Worm (Caenorhabditis elegans) whole organism, L3 larva: Measurements from ENCODE around the gene srx-86.
A peak's percentile ranks its signal among the peaks of the same experiment; 100 is the strongest.

ENCODE experiments used
- R02D3.7 ChIP-seq: fragments of 150-350 bp; optimal IDR thresholded peaks from 2 replicates; lab custom pipeline; 2014; ENCODE audit warnings: missing biosample characterization, missing genetic modification characterization
- ZK546.5 ChIP-seq: sonication (generic microtip); optimal IDR thresholded peaks from 2 replicates; lab custom pipeline; 2017; ENCODE audit warnings: missing biosample characterization, missing genetic modification characterization
- aly-2 ChIP-seq: fragments of 150-350 bp; optimal IDR thresholded peaks from 2 replicates; lab custom pipeline; 2014; ENCODE audit warnings: missing biosample characterization, missing genetic modification characterization
- ama-1 ChIP-seq: fragments of 150-350 bp; optimal IDR thresholded peaks from 2 replicates; lab custom pipeline; 2018
- ceh-16 ChIP-seq: sonication (generic microtip); optimal IDR thresholded peaks from 2 replicates; lab custom pipeline; 2017; ENCODE audit warnings: missing biosample characterization, missing genetic modification characterization
- ceh-28 ChIP-seq: fragments of 150-350 bp; optimal IDR thresholded peaks from 2 replicates; lab custom pipeline; 2014; ENCODE audit warnings: missing biosample characterization, missing genetic modification reagents, missing genetic modification characterization
- ceh-82 ChIP-seq: fragments of 150-350 bp; optimal IDR thresholded peaks from 2 replicates; lab custom pipeline; 2014; ENCODE audit warnings: missing biosample characterization, missing genetic modification characterization
- ceh-9 ChIP-seq: sonication (generic microtip); optimal IDR thresholded peaks from 2 replicates; lab custom pipeline; 2018; ENCODE audit warnings: missing biosample characterization, missing genetic modification characterization
- daf-12 ChIP-seq: fragments of 150-350 bp; optimal IDR thresholded peaks from 2 replicates; lab custom pipeline; 2014; ENCODE audit warnings: missing biosample characterization, missing genetic modification reagents, missing genetic modification characterization
- egl-27 ChIP-seq: sonication (generic microtip); optimal IDR thresholded peaks from 4 replicates; lab custom pipeline; 2017; ENCODE audit warnings: missing biosample characterization, missing genetic modification reagents, missing genetic modification characterization
- egl-5 ChIP-seq: fragments of 150-350 bp; optimal IDR thresholded peaks from 2 replicates; lab custom pipeline; 2017; ENCODE audit warnings: missing biosample characterization, missing genetic modification reagents, missing genetic modification characterization, inconsistent platforms
- elt-1 ChIP-seq: fragments of 150-350 bp; optimal IDR thresholded peaks from 2 replicates; lab custom pipeline; 2014; ENCODE audit warnings: missing biosample characterization, missing genetic modification characterization
- elt-2 ChIP-seq: sonication (generic microtip); optimal IDR thresholded peaks from 2 replicates; lab custom pipeline; 2016; ENCODE audit warnings: missing genetic modification reagents, mild to moderate bottlenecking, missing genetic modification characterization, missing compliant biosample characterization
- elt-3 ChIP-seq, 3 experiments: fragments of 150-350 bp in 1 of 3; sonication (generic microtip) in 2 of 3; optimal IDR thresholded peaks; 2 replicates in 2 of 3; 4 replicates in 1 of 3; lab custom pipeline; 2014 to 2017; ENCODE audit warnings: missing biosample characterization in 3 of 3, missing genetic modification characterization in 3 of 3
- eor-1 ChIP-seq, 2 experiments: fragments of 150-350 bp; optimal IDR thresholded peaks; 2 replicates each; lab custom pipeline; 2014 to 2018; ENCODE audit warnings: missing biosample characterization in 2 of 2, missing genetic modification characterization in 2 of 2
- fkh-10 ChIP-seq: sonication (generic microtip); optimal IDR thresholded peaks from 2 replicates; lab custom pipeline; 2017; ENCODE audit warnings: missing biosample characterization, missing genetic modification reagents, missing genetic modification characterization
- fkh-2 ChIP-seq: fragments of 150-350 bp; optimal IDR thresholded peaks from 2 replicates; lab custom pipeline; 2014; ENCODE audit warnings: missing biosample characterization, missing genetic modification reagents, missing genetic modification characterization
- fos-1 ChIP-seq: fragments of 150-350 bp; optimal IDR thresholded peaks from 2 replicates; lab custom pipeline; 2014; ENCODE audit warnings: missing biosample characterization, missing genetic modification characterization
- hmg-11 ChIP-seq: sonication (generic microtip); optimal IDR thresholded peaks from 2 replicates; lab custom pipeline; 2016; ENCODE audit warnings: missing genetic modification characterization, missing compliant biosample characterization
- jun-1 ChIP-seq: fragments of 150-350 bp; optimal IDR thresholded peaks from 2 replicates; lab custom pipeline; 2014; ENCODE audit warnings: missing biosample characterization, missing genetic modification reagents, missing genetic modification characterization
- lin-15B ChIP-seq: fragments of 150-350 bp; optimal IDR thresholded peaks from 2 replicates; lab custom pipeline; 2014; ENCODE audit warnings: missing biosample characterization, missing genetic modification characterization
- lin-39 ChIP-seq: fragments of 150-350 bp; optimal IDR thresholded peaks from 2 replicates; lab custom pipeline; 2018; ENCODE audit warnings: missing biosample characterization, missing genetic modification reagents, missing genetic modification characterization
- lsy-12 ChIP-seq: sonication (generic microtip); optimal IDR thresholded peaks from 2 replicates; lab custom pipeline; 2016; ENCODE audit warnings: mild to moderate bottlenecking, missing genetic modification characterization, missing compliant biosample characterization
- mdl-1 ChIP-seq: fragments of 150-350 bp; optimal IDR thresholded peaks from 2 replicates; lab custom pipeline; 2014; ENCODE audit warnings: missing biosample characterization, missing genetic modification characterization
- mml-1 ChIP-seq: fragments of 150-350 bp; sonication (generic microtip); optimal IDR thresholded peaks from 3 replicates; lab custom pipeline; 2014; ENCODE audit warnings: missing biosample characterization, missing genetic modification characterization
- nfya-1 ChIP-seq: sonication (generic microtip); optimal IDR thresholded peaks from 2 replicates; lab custom pipeline; 2017; ENCODE audit warnings: missing genetic modification characterization, mild to moderate bottlenecking, missing compliant biosample characterization, antibody characterized with exemption, moderate library complexity; ENCODE audit not compliant: insufficient read depth
- nhr-11 ChIP-seq: fragments of 150-350 bp; optimal IDR thresholded peaks from 2 replicates; lab custom pipeline; 2014; ENCODE audit warnings: missing biosample characterization, missing genetic modification characterization
- nhr-12 ChIP-seq: fragments of 150-350 bp; optimal IDR thresholded peaks from 2 replicates; lab custom pipeline; 2014; ENCODE audit warnings: missing biosample characterization, missing genetic modification characterization
- nhr-23 ChIP-seq: fragments of 150-350 bp; optimal IDR thresholded peaks from 2 replicates; lab custom pipeline; 2014; ENCODE audit warnings: missing biosample characterization, missing genetic modification reagents, missing genetic modification characterization
- nhr-237 ChIP-seq: fragments of 150-350 bp; optimal IDR thresholded peaks from 2 replicates; lab custom pipeline; 2014; ENCODE audit warnings: missing biosample characterization, missing genetic modification characterization
- nhr-25 ChIP-seq: sonication (generic microtip); optimal IDR thresholded peaks from 2 replicates; lab custom pipeline; 2017; ENCODE audit warnings: missing biosample characterization, missing genetic modification characterization
- nhr-28 ChIP-seq: fragments of 150-350 bp; optimal IDR thresholded peaks from 2 replicates; lab custom pipeline; 2014; ENCODE audit warnings: missing biosample characterization, missing genetic modification characterization
- nhr-43 ChIP-seq: sonication (generic microtip); optimal IDR thresholded peaks from 2 replicates; lab custom pipeline; 2016; ENCODE audit warnings: mild to moderate bottlenecking, missing genetic modification characterization, missing compliant biosample characterization; ENCODE audit not compliant: poor library complexity, severe bottlenecking
- nhr-67 ChIP-seq: fragments of 150-350 bp; optimal IDR thresholded peaks from 2 replicates; lab custom pipeline; 2014; ENCODE audit warnings: missing biosample characterization, missing genetic modification characterization
- nhr-76 ChIP-seq: fragments of 150-350 bp; sonication (generic microtip); optimal IDR thresholded peaks from 5 replicates; lab custom pipeline; 2014; ENCODE audit warnings: missing biosample characterization, missing genetic modification characterization
- nhr-77 ChIP-seq: fragments of 150-350 bp; optimal IDR thresholded peaks from 2 replicates; lab custom pipeline; 2014; ENCODE audit warnings: missing biosample characterization, missing genetic modification characterization
- pha-4 ChIP-seq: fragments of 150-350 bp; optimal IDR thresholded peaks from 2 replicates; lab custom pipeline; 2014; ENCODE audit warnings: missing biosample characterization, missing genetic modification reagents, missing genetic modification characterization
- pqm-1 ChIP-seq: fragments of 150-350 bp; optimal IDR thresholded peaks from 2 replicates; lab custom pipeline; 2017; ENCODE audit warnings: missing biosample characterization, missing genetic modification characterization, inconsistent platforms
- sea-2 ChIP-seq: fragments of 150-350 bp; sonication (generic microtip); optimal IDR thresholded peaks from 4 replicates; lab custom pipeline; 2014; ENCODE audit warnings: missing biosample characterization, missing genetic modification reagents, missing genetic modification characterization
- skn-1 ChIP-seq: fragments of 150-350 bp; optimal IDR thresholded peaks from 2 replicates; lab custom pipeline; 2014; ENCODE audit warnings: missing biosample characterization, missing genetic modification characterization
- snpc-4 ChIP-seq: fragments of 150-350 bp; optimal IDR thresholded peaks from 2 replicates; lab custom pipeline; 2014; ENCODE audit warnings: missing biosample characterization, missing genetic modification characterization
- tbx-2 ChIP-seq: sonication (generic microtip); optimal IDR thresholded peaks from 2 replicates; lab custom pipeline; 2016; ENCODE audit warnings: mild to moderate bottlenecking, missing genetic modification characterization, missing compliant biosample characterization
- unc-39 ChIP-seq: sonication (generic microtip); optimal IDR thresholded peaks from 4 replicates; lab custom pipeline; 2017; ENCODE audit warnings: missing biosample characterization, missing genetic modification characterization
- unc-62 ChIP-seq: fragments of 150-350 bp; sonication (generic microtip); optimal IDR thresholded peaks from 4 replicates; lab custom pipeline; 2014; ENCODE audit warnings: missing biosample characterization, missing genetic modification reagents, missing genetic modification characterization
- zag-1 ChIP-seq: fragments of 150-350 bp; optimal IDR thresholded peaks from 2 replicates; lab custom pipeline; 2014; ENCODE audit warnings: missing biosample characterization, missing genetic modification characterization
- ztf-11 ChIP-seq: fragments of 150-350 bp; optimal IDR thresholded peaks from 2 replicates; lab custom pipeline; 2014; ENCODE audit warnings: missing biosample characterization, missing genetic modification characterization
- ztf-4 ChIP-seq: fragments of 150-350 bp; optimal IDR thresholded peaks from 2 replicates; lab custom pipeline; 2014; ENCODE audit warnings: missing biosample characterization, missing genetic modification characterization

Gene srx-86

ce11 chrV:11517789-11518188 is 45.0 kb upstream of the srx-86 start, which contains the start of gene C55A6.4:
C55A6.4 (minus strand) TSS chrV:11517889.
- TF ChIP-seq pha-4 (tag; lab: Kevin White, UChicago) (no peak), nhr-12 (tag; lab: Kevin White, UChicago) (no peak), pqm-1 (tag; lab: Kevin White, UChicago) (no peak), nhr-76 (no peak), ZK546.5 (tag; lab: Kevin White, UChicago) (no peak)

- no peak for TF ChIP-seq pqm-1 (tag; lab: Kevin White, UChicago)
- TF ChIP-seq skn-1 (tag; lab: Kevin White, UChicago), result no peak
- TF ChIP-seq lin-15B (tag; lab: Kevin White, UChicago), result no peak
- TF ChIP-seq egl-5 (tag; lab: Kevin White, UChicago), result no peak
- no peak for TF ChIP-seq ama-1 (lab: Kevin White, UChicago)
- no peak for TF ChIP-seq nhr-77 (tag; lab: Kevin White, UChicago)
- no peak for TF ChIP-seq R02D3.7
- TF ChIP-seq tbx-2, result no peak
- TF ChIP-seq nfya-1 (tag; lab: Kevin White, UChicago), result no peak
- no peak for TF ChIP-seq ceh-82 (tag; lab: Kevin White, UChicago)
- no peak for TF ChIP-seq daf-12 (tag; lab: Kevin White, UChicago)
- no peak for TF ChIP-seq elt-2 (tag; lab: Kevin White, UChicago)
- TF ChIP-seq zag-1 (tag; lab: Kevin White, UChicago), result no peak
- TF ChIP-seq elt-3 (tag; optimal IDR thresholded peaks at IDR 0.05; lab: Kevin White, UChicago), result no peak
- TF ChIP-seq ZK546.5 (tag; lab: Kevin White, UChicago), result no peak
- no peak for TF ChIP-seq unc-39 (tag; lab: Kevin White, UChicago)
Measured at ce11 chrV:11520215-11520614, 42.5 kb upstream of the srx-86 start, which contains the start of the genes C55A6.11 and C55A6.7. C55A6.11 (plus strand) TSS chrV:11520515. C55A6.7 (minus strand) TSS chrV:11520530.

- TF ChIP-seq elt-3 (tag; optimal IDR thresholded peaks at IDR 0.05; lab: Kevin White, UChicago) (no peak), ZK546.5 (tag; lab: Kevin White, UChicago) (no peak), pqm-1 (tag; lab: Kevin White, UChicago) (peak; percentile 23), nfya-1 (tag; lab: Kevin White, UChicago) (peak; percentile 85), eor-1 (tag; optimal IDR thresholded peaks at IDR 0.05; lab: Kevin White, UChicago) (no peak), fkh-2 (tag; lab: Kevin White, UChicago) (no peak), fos-1 (tag; lab: Kevin White, UChicago) (no peak), unc-39 (tag; lab: Kevin White, UChicago) (no peak), ama-1 (lab: Kevin White, UChicago) (no peak), nhr-25 (peak; percentile 66), ceh-82 (tag; lab: Kevin White, UChicago) (peak; percentile 67), ztf-4 (tag; lab: Kevin White, UChicago) (no peak), nhr-11 (tag; lab: Kevin White, UChicago) (no peak), nhr-67 (tag; lab: Kevin White, UChicago) (no peak), daf-12 (tag; lab: Kevin White, UChicago) (no peak), nhr-76 (no peak), ceh-9 (tag; lab: Kevin White, UChicago) (no peak), egl-27 (tag; lab: Kevin White, UChicago) (peak; percentile 26), snpc-4 (tag; lab: Kevin White, UChicago) (peak; percentile 70), mdl-1 (no peak), skn-1 (tag; lab: Kevin White, UChicago) (peak; percentile 74), ceh-16 (tag; lab: Kevin White, UChicago) (peak; percentile 26), sea-2 (GFP tag; lab: Kevin White, UChicago) (no peak), aly-2 (peak; percentile 73), nhr-23 (peak; percentile 80), mml-1 (no peak), fkh-10 (GFP tag; lab: Kevin White, UChicago) (peak; percentile 30), elt-2 (tag; lab: Kevin White, UChicago) (peak; percentile 52), elt-1 (tag; lab: Kevin White, UChicago) (no peak), jun-1 (peak; percentile 86), ztf-11 (tag; lab: Kevin White, UChicago) (no peak), egl-5 (tag; lab: Kevin White, UChicago) (no peak), lin-39 (peak; percentile 74), lin-15B (tag; lab: Kevin White, UChicago) (peak; percentile 87), hmg-11 (tag; lab: Kevin White, UChicago) (no peak), pha-4 (tag; lab: Kevin White, UChicago) (peak; percentile 90), ceh-28 (peak; percentile 61), nhr-237 (tag; lab: Kevin White, UChicago) (no peak), tbx-2 (peak; percentile 79), nhr-28 (tag; lab: Kevin White, UChicago) (no peak), nhr-77 (tag; lab: Kevin White, UChicago) (no peak), unc-62 (GFP tag; lab: Kevin White, UChicago) (no peak), lsy-12 (tag; lab: Kevin White, UChicago) (peak; percentile 79), zag-1 (tag; lab: Kevin White, UChicago) (peak; percentile 19), nhr-43 (tag; lab: Kevin White, UChicago) (peak; percentile 89), R02D3.7 (peak; percentile 77)
Measured at ce11 chrV:11521448-11521847, 41.3 kb upstream of the srx-86 start, which contains the start of gene pafo-1. pafo-1 (plus strand) TSS chrV:11521703.
